Worm (Caenorhabditis elegans): ENCODE results near the gene F56D6.11.

DNA sequence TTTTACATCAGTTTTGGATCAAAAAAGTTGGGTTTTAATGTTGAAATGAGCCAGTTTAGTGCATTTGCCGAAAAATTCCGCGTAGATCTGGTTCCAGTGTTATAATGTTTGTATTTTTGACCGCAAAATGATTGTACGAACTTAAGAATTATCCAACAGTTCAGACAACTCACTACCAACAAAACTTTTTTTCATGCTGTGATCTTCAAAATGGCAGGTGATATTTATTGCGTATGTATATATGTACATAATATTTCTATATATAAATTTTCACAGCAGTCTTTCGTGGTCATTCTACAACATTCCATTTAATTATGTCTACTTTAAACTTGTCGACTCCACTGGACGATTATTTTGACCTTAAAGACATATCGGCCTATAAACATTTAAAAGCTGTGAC, 9.0 kb upstream of the F56D6.11 start, which contains the start of gene srz-20:
- TF ChIP-seq flt-1 (GFP tag; IDR thresholded peaks at IDR 0.05) (no peak), tbx-37 (GFP tag; conservative IDR thresholded peaks at IDR 0.05) (no peak), ceh-36 (tag; optimal IDR thresholded peaks at IDR 0.05) (no peak), ama-1 (optimal IDR thresholded peaks at IDR 0.05) (no peak), tbx-11 (GFP tag; IDR thresholded peaks at IDR 0.05) (no peak), pes-1 (GFP tag; IDR thresholded peaks at IDR 0.05) (no peak), scrt-1 (GFP tag; IDR thresholded peaks at IDR 0.05) (no peak), sea-1 (GFP tag; conservative IDR thresholded peaks at IDR 0.05) (no peak), ets-7 (tag; optimal IDR thresholded peaks at IDR 0.05) (no peak), F13C5.2 (tag; optimal IDR thresholded peaks at IDR 0.05) (no peak), hmg-4 (GFP tag; optimal IDR thresholded peaks at IDR 0.05) (no peak), ceh-13 (GFP tag; optimal IDR thresholded peaks at IDR 0.05) (no peak)

Measured in whole organism, early embryonic.